Worm (Caenorhabditis elegans): ENCODE measurements around the gene mai-1.

The mai-1 gene

DNA sequence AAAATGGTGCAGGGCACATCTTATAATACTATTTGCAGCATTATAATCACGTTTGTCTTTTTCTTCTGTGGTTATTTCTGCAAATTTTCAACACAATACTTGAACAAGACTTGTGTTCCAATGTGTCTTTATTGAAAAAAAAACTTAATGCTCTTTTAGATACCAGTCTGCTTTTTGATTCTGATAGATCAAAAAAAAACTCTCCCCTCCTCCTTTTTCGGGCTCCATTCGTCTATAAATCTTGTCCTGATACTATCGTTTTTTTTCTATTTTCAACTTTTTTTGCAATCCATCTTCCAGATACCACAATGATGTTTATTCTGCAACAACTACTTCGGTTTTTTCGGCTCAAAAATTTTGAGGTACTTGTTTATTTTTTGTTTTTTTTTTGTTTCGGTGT, 35.6 kb downstream of the mai-1 start, which contains the start of gene twk-16:
twk-16 (plus strand) TSS at position 301 of the 400 bp plus-strand sequence.
- TF ChIP-seq nhr-25 (tag; optimal IDR thresholded peaks at IDR 0.05) (no peak), nhr-77 (tag; optimal IDR thresholded peaks at IDR 0.05) (no peak), lin-15B (tag; optimal IDR thresholded peaks at IDR 0.05) (no peak), eor-1 (tag; optimal IDR thresholded peaks at IDR 0.05) (no peak), pqm-1 (tag; optimal IDR thresholded peaks at IDR 0.05) (no peak), elt-3 (tag; optimal IDR thresholded peaks at IDR 0.05) (no peak), elt-2 (tag; optimal IDR thresholded peaks at IDR 0.05) (no peak), fkh-2 (tag; optimal IDR thresholded peaks at IDR 0.05) (no peak), ceh-9 (tag; optimal IDR thresholded peaks at IDR 0.05) (no peak), unc-62 (GFP tag; optimal IDR thresholded peaks at IDR 0.05) (no peak), nhr-67 (tag; optimal IDR thresholded peaks at IDR 0.05) (no peak), daf-12 (tag; optimal IDR thresholded peaks at IDR 0.05) (no peak)

DNA sequence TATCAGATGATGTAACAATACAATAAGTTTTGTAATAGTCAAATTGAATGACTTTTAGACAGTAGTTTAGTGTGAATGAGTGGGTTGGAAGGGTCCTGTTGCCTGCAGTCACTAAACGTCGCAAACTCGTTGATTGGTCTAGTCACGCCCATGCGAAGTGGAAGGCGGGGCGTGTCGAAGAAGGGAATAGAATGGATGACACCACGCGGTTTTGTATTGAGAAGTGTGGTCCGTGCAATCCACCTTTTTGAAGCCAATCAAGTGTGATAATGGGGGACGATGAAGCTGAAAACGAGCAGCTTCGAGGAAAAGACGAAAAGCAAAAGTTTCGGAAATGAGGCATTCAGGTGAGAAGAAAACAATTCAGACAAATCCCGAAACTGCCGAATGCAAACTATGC, 46.1 kb downstream of the mai-1 start, which contains the start of gene ceh-31:
ceh-31 (minus strand) TSS at position 101 of the 400 bp plus-strand sequence.
- TF ChIP-seq daf-12 (tag; optimal IDR thresholded peaks at IDR 0.05) (no peak), nhr-77 (tag; optimal IDR thresholded peaks at IDR 0.05) (no peak), egl-5 (tag; optimal IDR thresholded peaks at IDR 0.05) (no peak), snpc-4 (tag; optimal IDR thresholded peaks at IDR 0.05) (no peak), jun-1 (tag; optimal IDR thresholded peaks at IDR 0.05) (no peak), ztf-4 (tag; optimal IDR thresholded peaks at IDR 0.05) (no peak), R02D3.7 (tag; optimal IDR thresholded peaks at IDR 0.05) (no peak), nhr-25 (tag; optimal IDR thresholded peaks at IDR 0.05) (no peak), sea-2 (GFP tag; optimal IDR thresholded peaks at IDR 0.05) (no peak), tbx-2 (tag; optimal IDR thresholded peaks at IDR 0.05) (no peak), nhr-12 (tag; optimal IDR thresholded peaks at IDR 0.05) (no peak), elt-3 (tag; optimal IDR thresholded peaks at IDR 0.05) (no peak), lsy-12 (tag; optimal IDR thresholded peaks at IDR 0.05) (no peak), skn-1 (tag; optimal IDR thresholded peaks at IDR 0.05) (no peak), pqm-1 (tag; optimal IDR thresholded peaks at IDR 0.05) (no peak), elt-2 (tag; optimal IDR thresholded peaks at IDR 0.05) (no peak), pha-4 (tag; optimal IDR thresholded peaks at IDR 0.05) (no peak), nhr-76 (tag; optimal IDR thresholded peaks at IDR 0.05) (no peak)

- TF ChIP-seq nhr-76 (tag; optimal IDR thresholded peaks at IDR 0.05) (no peak), aly-2 (tag; optimal IDR thresholded peaks at IDR 0.05) (no peak), nhr-23 (tag; optimal IDR thresholded peaks at IDR 0.05) (no peak), ceh-9 (tag; optimal IDR thresholded peaks at IDR 0.05) (no peak), nhr-11 (tag; optimal IDR thresholded peaks at IDR 0.05) (no peak), unc-39 (tag; optimal IDR thresholded peaks at IDR 0.05) (no peak), skn-1 (tag; optimal IDR thresholded peaks at IDR 0.05) (no peak), egl-5 (tag; optimal IDR thresholded peaks at IDR 0.05) (no peak), ztf-11 (tag; optimal IDR thresholded peaks at IDR 0.05) (no peak), unc-62 (GFP tag; optimal IDR thresholded peaks at IDR 0.05) (no peak), nhr-28 (tag; optimal IDR thresholded peaks at IDR 0.05) (no peak), nhr-43 (tag; optimal IDR thresholded peaks at IDR 0.05; ENCODE audit: poor library complexity, severe bottlenecking) (no peak), nhr-77 (tag; optimal IDR thresholded peaks at IDR 0.05) (no peak), ama-1 (optimal IDR thresholded peaks at IDR 0.05) (no peak)
Measured at ce11 chrX:3067052-3067451, 49.3 kb downstream of the mai-1 start.
